Fruit fly (Drosophila melanogaster) whole organism, prepupa: ENCODE results near the gene CG15767.
A peak's percentile ranks its signal among the peaks of the same experiment; 100 is the strongest.

Source experiments
- Blimp-1 ChIP-seq: fragments of 200-800 bp; sonication (Bioruptor generic); optimal IDR thresholded peaks from 3 replicates; lab custom pipeline; 2017; ENCODE audit warnings: missing biosample characterization, missing genetic modification characterization, mild to moderate bottlenecking, moderate library complexity, missing genetic modification reagents
- CG10631 ChIP-seq: fragments of 200-800 bp; sonication (Bioruptor generic); optimal IDR thresholded peaks from 2 replicates; lab custom pipeline; 2016; ENCODE audit warnings: missing biosample characterization, missing genetic modification characterization
- CG10669 ChIP-seq: fragments of 200-800 bp; sonication (Bioruptor generic); optimal IDR thresholded peaks from 3 replicates; lab custom pipeline; 2018; ENCODE audit warnings: missing biosample characterization, mild to moderate bottlenecking, missing genetic modification characterization, moderate library complexity
- CG11294 ChIP-seq: fragments of 200-800 bp; sonication (Bioruptor generic); IDR thresholded peaks from 2 replicates; pipeline ENCODE4 v1.3.6; 2022; ENCODE audit warnings: missing biosample characterization, missing genetic modification characterization
- CG11762 ChIP-seq: fragments of 200-800 bp; sonication (Bioruptor generic); optimal IDR thresholded peaks from 3 replicates; lab custom pipeline; 2016; ENCODE audit warnings: missing biosample characterization, missing genetic modification characterization; ENCODE audit not compliant: insufficient read depth
- CG11902 ChIP-seq: fragments of 200-800 bp; sonication (Bioruptor generic); optimal IDR thresholded peaks from 3 replicates; lab custom pipeline; 2016; ENCODE audit warnings: missing biosample characterization, missing genetic modification characterization
- CG1621 ChIP-seq: fragments of 200-800 bp; sonication (Bioruptor generic); optimal IDR thresholded peaks from 3 replicates; lab custom pipeline; 2018; ENCODE audit warnings: missing biosample characterization, mild to moderate bottlenecking, missing genetic modification characterization
- CG34406 ChIP-seq: fragments of 200-800 bp; sonication (Bioruptor generic); optimal IDR thresholded peaks from 3 replicates; lab custom pipeline; 2016; ENCODE audit warnings: missing biosample characterization, missing genetic modification characterization
- CG3919 ChIP-seq: fragments of 200-800 bp; sonication (Bioruptor generic); optimal IDR thresholded peaks from 3 replicates; lab custom pipeline; 2016; ENCODE audit warnings: missing biosample characterization, missing genetic modification characterization
- CG4318 ChIP-seq: fragments of 200-800 bp; sonication (Bioruptor generic); optimal IDR thresholded peaks from 3 replicates; lab custom pipeline; 2017; ENCODE audit warnings: missing biosample characterization, mild to moderate bottlenecking, missing genetic modification characterization
- CG6276 ChIP-seq: fragments of 200-800 bp; sonication (Bioruptor generic); optimal IDR thresholded peaks from 2 replicates; lab custom pipeline; 2017; ENCODE audit warnings: missing biosample characterization, mild to moderate bottlenecking, missing genetic modification characterization
- CG6792 ChIP-seq: fragments of 200-800 bp; sonication (Bioruptor generic); optimal IDR thresholded peaks from 3 replicates; lab custom pipeline; 2016; ENCODE audit warnings: missing biosample characterization, missing genetic modification characterization
- CG6808 ChIP-seq: fragments of 200-800 bp; sonication (Bioruptor generic); optimal IDR thresholded peaks from 3 replicates; lab custom pipeline; 2017; ENCODE audit warnings: missing biosample characterization, missing genetic modification characterization, mild to moderate bottlenecking, moderate library complexity, missing genetic modification reagents
- CG6854 ChIP-seq: fragments of 200-800 bp; sonication (Bioruptor generic); optimal IDR thresholded peaks from 2 replicates; lab custom pipeline; 2017; ENCODE audit warnings: missing biosample characterization, mild to moderate bottlenecking, missing genetic modification characterization
- CG8119 ChIP-seq: fragments of 200-800 bp; sonication (Bioruptor generic); IDR thresholded peaks from 3 replicates; pipeline ENCODE4 v1.3.6; 2022; ENCODE audit warnings: missing biosample characterization, missing genetic modification characterization
- CG8632 ChIP-seq: fragments of 200-800 bp; sonication (Bioruptor generic); optimal IDR thresholded peaks from 3 replicates; lab custom pipeline; 2016; ENCODE audit warnings: missing biosample characterization, missing genetic modification characterization
- CG9139 ChIP-seq: fragments of 200-800 bp; sonication (Bioruptor generic); optimal IDR thresholded peaks from 3 replicates; lab custom pipeline; 2017; ENCODE audit warnings: missing biosample characterization, mild to moderate bottlenecking, missing genetic modification characterization
- Eip75B ChIP-seq: fragments of 200-800 bp; sonication (Bioruptor generic); optimal IDR thresholded peaks from 3 replicates; lab custom pipeline; 2016; ENCODE audit warnings: missing biosample characterization, missing genetic modification characterization
- Eip78C ChIP-seq: fragments of 200-800 bp; sonication (Bioruptor generic); peaks from one replicate; lab custom pipeline; 2016; ENCODE audit warnings: missing biosample characterization, missing genetic modification characterization
- Eip93F ChIP-seq: fragments of 200-800 bp; sonication (Bioruptor generic); optimal IDR thresholded peaks from 2 replicates; lab custom pipeline; 2016; ENCODE audit warnings: missing biosample characterization, mild to moderate bottlenecking, missing genetic modification characterization
- Ets96B ChIP-seq: fragments of 200-800 bp; optimal IDR thresholded peaks from 2 replicates; lab custom pipeline; 2019; ENCODE audit warnings: missing biosample characterization, mild to moderate bottlenecking, missing genetic modification characterization, moderate library complexity
- Hr39 ChIP-seq: fragments of 200-800 bp; sonication (Bioruptor generic); optimal IDR thresholded peaks from 2 replicates; lab custom pipeline; 2016; ENCODE audit warnings: missing biosample characterization, missing genetic modification characterization
- Met ChIP-seq: fragments of 200-800 bp; sonication (Bioruptor generic); optimal IDR thresholded peaks from 3 replicates; lab custom pipeline; 2016; ENCODE audit warnings: missing biosample characterization, missing genetic modification characterization
- OdsH ChIP-seq: fragments of 200-800 bp; sonication (Bioruptor generic); optimal IDR thresholded peaks from 3 replicates; lab custom pipeline; 2016; ENCODE audit warnings: missing biosample characterization, missing genetic modification characterization
- Sox102F ChIP-seq: fragments of 200-800 bp; sonication (Bioruptor generic); optimal IDR thresholded peaks from 2 replicates; lab custom pipeline; 2016; ENCODE audit warnings: missing biosample characterization, mild to moderate bottlenecking, missing genetic modification characterization
- Sox15 ChIP-seq: fragments of 200-800 bp; sonication (Bioruptor generic); optimal IDR thresholded peaks from 3 replicates; lab custom pipeline; 2016; ENCODE audit warnings: missing biosample characterization, missing genetic modification characterization
- achi ChIP-seq: fragments of 200-800 bp; sonication (Bioruptor generic); optimal IDR thresholded peaks from 3 replicates; lab custom pipeline; 2016; ENCODE audit warnings: missing biosample characterization, missing genetic modification characterization
- acj6 ChIP-seq: fragments of 200-800 bp; sonication (Bioruptor generic); optimal IDR thresholded peaks from 3 replicates; lab custom pipeline; 2016; ENCODE audit warnings: missing biosample characterization, missing genetic modification characterization
- cyc ChIP-seq: fragments of 200-800 bp; sonication (Bioruptor generic); optimal IDR thresholded peaks from 3 replicates; lab custom pipeline; 2016; ENCODE audit warnings: missing biosample characterization, missing genetic modification characterization
- dac ChIP-seq: fragments of 200-800 bp; sonication (Bioruptor generic); optimal IDR thresholded peaks from 2 replicates; lab custom pipeline; 2017; ENCODE audit warnings: missing biosample characterization, mild to moderate bottlenecking, missing genetic modification characterization
- eg ChIP-seq: fragments of 200-800 bp; sonication (Bioruptor generic); IDR thresholded peaks from 3 replicates; pipeline ENCODE4 v1.3.6; 2022; ENCODE audit warnings: missing biosample characterization, missing genetic modification characterization
- esn ChIP-seq: fragments of 200-800 bp; sonication (Bioruptor generic); optimal IDR thresholded peaks from 2 replicates; lab custom pipeline; 2016; ENCODE audit warnings: missing biosample characterization, mild to moderate bottlenecking, missing genetic modification characterization, moderate library complexity
- fd85E ChIP-seq: fragments of 200-800 bp; sonication (Bioruptor generic); optimal IDR thresholded peaks from 3 replicates; lab custom pipeline; 2016; ENCODE audit warnings: missing biosample characterization, missing genetic modification characterization
- fkh ChIP-seq: fragments of 200-800 bp; sonication (Bioruptor generic); optimal IDR thresholded peaks from 3 replicates; lab custom pipeline; 2017; ENCODE audit warnings: missing biosample characterization, mild to moderate bottlenecking, missing genetic modification characterization, moderate library complexity
- lz ChIP-seq: fragments of 200-800 bp; sonication (Bioruptor generic); optimal IDR thresholded peaks from 3 replicates; lab custom pipeline; 2016; ENCODE audit warnings: missing biosample characterization, missing genetic modification characterization
- net ChIP-seq: fragments of 200-800 bp; sonication (Bioruptor generic); optimal IDR thresholded peaks from 3 replicates; lab custom pipeline; 2016; ENCODE audit warnings: missing biosample characterization, missing genetic modification characterization
- pdm3 ChIP-seq: fragments of 200-800 bp; sonication (Bioruptor generic); optimal IDR thresholded peaks from 3 replicates; lab custom pipeline; 2016; ENCODE audit warnings: missing biosample characterization, missing genetic modification characterization
- salr ChIP-seq, 2 experiments: fragments of 200-800 bp; sonication (Bioruptor generic); optimal IDR thresholded peaks; 3 replicates each; lab custom pipeline; 2016 to 2018; ENCODE audit warnings: missing biosample characterization in 2 of 2, missing genetic modification characterization in 2 of 2, mild to moderate bottlenecking in 1 of 2
- ss ChIP-seq, 2 experiments: fragments of 200-800 bp; sonication (Bioruptor generic); optimal IDR thresholded peaks; 2 replicates in 1 of 2; 3 replicates in 1 of 2; lab custom pipeline; 2017 to 2018; ENCODE audit warnings: mild to moderate bottlenecking in 2 of 2, missing biosample characterization in 2 of 2, missing genetic modification characterization in 2 of 2, moderate library complexity in 1 of 2
- svp ChIP-seq: fragments of 200-800 bp; sonication (Bioruptor generic); peaks from one replicate; lab custom pipeline; 2016; ENCODE audit warnings: missing biosample characterization, missing genetic modification characterization
- vri ChIP-seq: fragments of 200-800 bp; sonication (Bioruptor generic); optimal IDR thresholded peaks from 3 replicates; lab custom pipeline; 2016; ENCODE audit warnings: missing biosample characterization, mild to moderate bottlenecking, missing genetic modification characterization

The CG15767 gene

dm6 chrX:5783260-5784040 lies 5.8 kb upstream of the CG15767 start (continued):
- TF ChIP-seq CG8632 (GFP tag; lab: Kevin White, UChicago) (peak; percentile 64), CG6854 (GFP tag; lab: Kevin White, UChicago) (peak; percentile 20), CG9139 (GFP tag; lab: Kevin White, UChicago) (no peak), cyc (GFP tag; lab: Kevin White, UChicago) (peak; percentile 46), CG10631 (GFP tag; lab: Kevin White, UChicago) (peak; percentile 58), Blimp-1 (GFP tag; lab: Kevin White, UChicago) (peak; percentile 82), Sox15 (GFP tag; lab: Kevin White, UChicago) (peak; percentile 50), CG11762 (peak; percentile 60), CG11294 (no peak), CG6808 (GFP tag; lab: Kevin White, UChicago) (peak; percentile 35), Eip75B (peak; percentile 58), acj6 (GFP tag; lab: Kevin White, UChicago) (peak; percentile 73), CG4318 (GFP tag; lab: Kevin White, UChicago) (peak; percentile 74), vri (peak; percentile 80), ss (GFP tag; optimal IDR thresholded peaks at IDR 0.05; lab: Kevin White, UChicago) (peak; percentile 14 to 19), svp (GFP tag; lab: Kevin White, UChicago) (peak; percentile 89), Eip78C (GFP tag; lab: Kevin White, UChicago) (peak; percentile 90), net (peak; percentile 54), CG3919 (GFP tag; lab: Kevin White, UChicago) (peak; percentile 72), pdm3 (peak; percentile 74), CG11902 (GFP tag; lab: Kevin White, UChicago) (peak; percentile 11), Sox102F (GFP tag; lab: Kevin White, UChicago) (peak; percentile 74), CG6276 (GFP tag; lab: Kevin White, UChicago) (peak; percentile 66), fd85E (GFP tag; lab: Kevin White, UChicago) (no peak), CG8119 (peak; percentile 85), Met (GFP tag; lab: Kevin White, UChicago) (peak; percentile 82), CG34406 (GFP tag; lab: Kevin White, UChicago) (peak; percentile 63), OdsH (GFP tag; lab: Kevin White, UChicago) (peak; percentile 70), lz (GFP tag; lab: Kevin White, UChicago) (peak; percentile 76), CG6792 (GFP tag; lab: Kevin White, UChicago) (peak; percentile 79), Hr39 (GFP tag; lab: Kevin White, UChicago) (peak; percentile 68), eg (peak; percentile 71; the same call in 2 of the 3 replicates), fkh (GFP tag; lab: Kevin White, UChicago) (no peak), CG1621 (tag; lab: Kevin White, UChicago) (peak; percentile 28), salr (GFP tag; optimal IDR thresholded peaks at IDR 0.05; lab: Kevin White, UChicago) (peak; percentile 11 to 13), esn (GFP tag; lab: Kevin White, UChicago) (peak; percentile 84), Eip93F (GFP tag; lab: Kevin White, UChicago) (peak; percentile 5), Ets96B (tag; lab: Kevin White, UChicago) (peak; percentile 44), CG10669 (GFP tag; lab: Kevin White, UChicago) (peak; percentile 36), achi (GFP tag; lab: Kevin White, UChicago) (peak; percentile 61), dac (GFP tag; lab: Kevin White, UChicago) (peak; percentile 64)
